Worm (Caenorhabditis elegans): Measurements from ENCODE around the gene brd-1.

DNA sequence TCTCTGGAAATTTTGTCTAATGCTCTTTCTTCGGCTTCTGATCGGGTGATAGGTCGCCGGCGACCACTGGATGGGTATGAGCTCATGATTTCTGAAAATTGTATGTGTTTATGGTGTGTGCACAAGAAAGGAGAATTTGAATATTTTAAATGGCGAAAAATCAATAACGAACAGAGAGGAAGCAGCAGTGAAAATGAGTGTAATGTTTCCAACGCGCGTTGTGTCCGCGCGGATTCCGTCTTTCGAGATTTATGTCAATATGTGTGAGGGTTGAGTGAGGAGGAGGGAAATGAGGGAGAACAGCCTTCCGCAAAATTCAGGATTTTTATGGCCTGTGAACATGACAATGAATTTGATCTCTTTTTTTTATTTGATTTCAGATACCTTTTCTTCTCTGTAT, 39.4 kb upstream of the brd-1 start, which contains the start of gene flap-1:
- TF ChIP-seq ZK546.5 (tag; optimal IDR thresholded peaks at IDR 0.05) (no peak), ama-1 (optimal IDR thresholded peaks at IDR 0.05) (no peak), nhr-11 (tag; optimal IDR thresholded peaks at IDR 0.05) (no peak), nhr-237 (tag; optimal IDR thresholded peaks at IDR 0.05) (no peak), elt-3 (tag; optimal IDR thresholded peaks at IDR 0.05) (no peak), nhr-21 (tag; optimal IDR thresholded peaks at IDR 0.05) (no peak), nhr-12 (tag; optimal IDR thresholded peaks at IDR 0.05) (no peak), blmp-1 (tag; optimal IDR thresholded peaks at IDR 0.05; ENCODE audit: insufficient read depth) (no peak), unc-55 (GFP tag; optimal IDR thresholded peaks at IDR 0.05) (no peak), mbf-1 (tag; optimal IDR thresholded peaks at IDR 0.05) (no peak), nhr-10 (tag; optimal IDR thresholded peaks at IDR 0.05) (no peak), fos-1 (tag; optimal IDR thresholded peaks at IDR 0.05) (no peak), lin-13 (GFP tag; optimal IDR thresholded peaks at IDR 0.05) (no peak)
